Fruit fly (Drosophila melanogaster): ENCODE measurements around the gene CG17328.

The CG17328 gene

DNA sequence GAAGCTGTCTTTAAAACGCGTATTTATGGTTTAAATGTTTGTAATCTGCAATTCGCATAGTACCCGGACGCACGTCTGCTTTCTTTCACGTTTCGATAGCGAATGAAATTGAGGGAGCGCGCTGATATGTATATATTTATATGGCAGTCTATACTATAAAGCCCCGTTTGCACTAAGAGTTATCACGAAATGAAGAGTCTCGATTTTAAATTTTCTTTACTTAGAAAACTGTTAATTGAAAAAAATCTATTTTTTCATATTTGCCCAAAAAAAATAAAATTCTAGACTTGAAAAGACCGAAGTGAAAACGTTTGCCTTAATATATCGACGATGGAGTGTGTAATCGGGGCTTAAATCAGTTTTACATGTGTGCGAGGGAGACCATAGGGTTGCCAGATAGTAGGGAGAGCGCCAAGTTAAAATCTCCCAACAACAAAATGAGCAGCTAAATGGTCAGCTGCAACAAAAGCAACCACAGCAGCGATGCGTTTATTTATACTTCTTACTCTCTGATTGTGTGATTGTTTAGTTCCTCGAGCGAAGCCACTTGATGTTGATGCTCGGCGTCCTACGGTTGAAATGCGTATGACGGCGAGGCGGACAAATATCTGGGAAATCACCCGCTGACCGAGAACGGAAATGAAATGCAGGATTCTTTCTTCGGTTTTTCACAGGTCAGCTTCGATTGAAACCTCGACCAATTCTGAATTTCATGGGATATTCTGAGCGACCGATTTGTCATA is 25.9 kb downstream of the CG17328 start, which contains the start of gene cact (continued):
- TF ChIP-seq CG15479 (GFP tag; optimal IDR thresholded peaks at IDR 0.05): no peak
- peak; percentile 80 for TF ChIP-seq CG4404 (GFP tag; IDR thresholded peaks at IDR 0.05)
- TF ChIP-seq lola (GFP tag; optimal IDR thresholded peaks at IDR 0.05): peak in 1 of 3 experiments; percentile 90
- TF ChIP-seq her (GFP tag; optimal IDR thresholded peaks at IDR 0.05): peak; percentile 90
- TF ChIP-seq CG4820 (GFP tag; optimal IDR thresholded peaks at IDR 0.05): peak; percentile 89
- TF ChIP-seq CG8765 (GFP tag; IDR thresholded peaks at IDR 0.05): peak; percentile 83
- TF ChIP-seq ap (GFP tag; IDR thresholded peaks at IDR 0.05): peak; percentile 90
- peak; percentile 82 for TF ChIP-seq slou (GFP tag; optimal IDR thresholded peaks at IDR 0.05)
- peak; percentile 94 for TF ChIP-seq chn (GFP tag; optimal IDR thresholded peaks at IDR 0.05)
- TF ChIP-seq CG12236 (GFP tag; optimal IDR thresholded peaks at IDR 0.05): peak; percentile 92
- no peak for TF ChIP-seq ash1 (GFP tag; optimal IDR thresholded peaks at IDR 0.05)
- peak; percentile 79 for TF ChIP-seq Vsx1 (GFP tag; optimal IDR thresholded peaks at IDR 0.05)
- TF ChIP-seq Oaz (GFP tag; IDR thresholded peaks at IDR 0.05): peak; percentile 71
- TF ChIP-seq row (GFP tag; IDR thresholded peaks at IDR 0.05): peak; percentile 98
- TF ChIP-seq CG11398 (GFP tag; optimal IDR thresholded peaks at IDR 0.05): peak; percentile 91
- peak; percentile 96 for TF ChIP-seq pum (GFP tag; optimal IDR thresholded peaks at IDR 0.05)
- TF ChIP-seq Bgb (GFP tag; IDR thresholded peaks at IDR 0.05; ENCODE audit: partially characterized antibody): peak; percentile 36; the same call in 1 of the 2 replicates
- peak; percentile 54 for TF ChIP-seq Elba2 (GFP tag; optimal IDR thresholded peaks at IDR 0.05)
- peak; percentile 6 to 74 for TF ChIP-seq tll (GFP tag; optimal IDR thresholded peaks at IDR 0.05)
- peak; percentile 65; the same call in 1 of the 2 replicates for TF ChIP-seq ham (GFP tag; IDR thresholded peaks at IDR 0.05)
- TF ChIP-seq zf30C (GFP tag; optimal IDR thresholded peaks at IDR 0.05): no peak
- TF ChIP-seq klu (GFP tag; IDR thresholded peaks at IDR 0.05): peak; percentile 86
- TF ChIP-seq CG11093 (GFP tag; IDR thresholded peaks at IDR 0.05): peak; percentile 77
- peak; percentile 85 for TF ChIP-seq Rx (GFP tag; IDR thresholded peaks at IDR 0.05)
- TF ChIP-seq tx (GFP tag; optimal IDR thresholded peaks at IDR 0.05): peak; percentile 95
- peak; percentile 89 for TF ChIP-seq run (tag; optimal IDR thresholded peaks at IDR 0.05)
- no peak for TF ChIP-seq lov (optimal IDR thresholded peaks at IDR 0.05)
- TF ChIP-seq lov (GFP tag; IDR thresholded peaks at IDR 0.05): peak; percentile 66; the same call in 2 of the 3 replicates
- TF ChIP-seq al (GFP tag; IDR thresholded peaks at IDR 0.05): peak; percentile 85
- TF ChIP-seq CG7271 (tag; optimal IDR thresholded peaks at IDR 0.05): peak; percentile 73
- no peak for TF ChIP-seq hth (optimal IDR thresholded peaks at IDR 0.05)
- TF ChIP-seq CG31441 (GFP tag; IDR thresholded peaks at IDR 0.05): peak; percentile 87
- TF ChIP-seq CG7556 (GFP tag; optimal IDR thresholded peaks at IDR 0.05): peak; percentile 91
- peak; percentile 76 for TF ChIP-seq sim (GFP tag; IDR thresholded peaks at IDR 0.05)
- peak; percentile 89 for TF ChIP-seq HLH3B (GFP tag; IDR thresholded peaks at IDR 0.05)
- TF ChIP-seq sna (GFP tag; IDR thresholded peaks at IDR 0.05; ENCODE audit: partially characterized antibody): peak; percentile 73; the same call in 1 of the 2 replicates
- TF ChIP-seq Rfx (GFP tag; IDR thresholded peaks at IDR 0.05): peak; percentile 93
- peak; percentile 15 for TF ChIP-seq CG7745 (tag; optimal IDR thresholded peaks at IDR 0.05)
- peak; percentile 90 for TF ChIP-seq CG10267 (tag; optimal IDR thresholded peaks at IDR 0.05)
- TF ChIP-seq Nf-YA (GFP tag; IDR thresholded peaks at IDR 0.05): peak; percentile 72; the same call in 1 of the 2 replicates
- TF ChIP-seq vvl (GFP tag; IDR thresholded peaks at IDR 0.05): peak; percentile 96
- TF ChIP-seq peb (GFP tag; IDR thresholded peaks at IDR 0.05): peak; percentile 74
- peak; percentile 75 for TF ChIP-seq jing (GFP tag; optimal IDR thresholded peaks at IDR 0.05)
- peak; percentile 71 for TF ChIP-seq CG7928 (GFP tag; optimal IDR thresholded peaks at IDR 0.05)
- peak; percentile 82 for TF ChIP-seq CG11723 (GFP tag; optimal IDR thresholded peaks at IDR 0.05)
- peak; percentile 72 for TF ChIP-seq MBD-R2 (GFP tag; IDR thresholded peaks at IDR 0.05)
- TF ChIP-seq CG10543 (GFP tag; optimal IDR thresholded peaks at IDR 0.05): peak; percentile 92
- TF ChIP-seq jumu (GFP tag; optimal IDR thresholded peaks at IDR 0.05): peak; percentile 94
- TF ChIP-seq CG2875 (GFP tag; optimal IDR thresholded peaks at IDR 0.05): peak; percentile 76
- peak; percentile 93 for TF ChIP-seq grau (tag; optimal IDR thresholded peaks at IDR 0.05)

All from whole organism, embryonic.